Worm (Caenorhabditis elegans): ENCODE data around the gene F56H9.9.
A peak's percentile ranks its signal among the peaks of the same experiment; 100 is the strongest.

Gene F56H9.9

DNA sequence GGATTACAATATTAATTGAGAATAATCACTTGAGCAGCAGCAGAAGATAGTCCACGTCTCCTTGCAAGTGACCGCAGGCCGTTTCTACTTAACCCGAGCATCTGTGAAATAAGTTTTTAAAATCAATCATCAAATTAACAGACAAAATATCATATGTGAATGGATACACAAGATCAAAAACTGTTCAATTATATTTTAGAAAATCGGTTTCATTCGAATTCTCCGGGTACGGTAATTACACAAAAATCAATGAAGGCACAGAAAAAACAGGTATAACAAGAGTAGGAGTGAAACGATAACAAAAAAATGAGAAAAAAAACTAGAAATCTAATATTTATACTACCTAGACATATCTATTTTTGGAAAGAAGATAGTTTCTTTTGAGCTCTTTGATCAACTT, 28.1 kb downstream of the F56H9.9 start, which contains the start of gene mma-1:
mma-1 (minus strand) TSS at position 101 of the 400 bp plus-strand sequence.
- TF ChIP-seq unc-39 (tag; optimal IDR thresholded peaks at IDR 0.05) (no peak), nhr-11 (tag; optimal IDR thresholded peaks at IDR 0.05) (no peak), ceh-9 (tag; optimal IDR thresholded peaks at IDR 0.05) (no peak)

DNA sequence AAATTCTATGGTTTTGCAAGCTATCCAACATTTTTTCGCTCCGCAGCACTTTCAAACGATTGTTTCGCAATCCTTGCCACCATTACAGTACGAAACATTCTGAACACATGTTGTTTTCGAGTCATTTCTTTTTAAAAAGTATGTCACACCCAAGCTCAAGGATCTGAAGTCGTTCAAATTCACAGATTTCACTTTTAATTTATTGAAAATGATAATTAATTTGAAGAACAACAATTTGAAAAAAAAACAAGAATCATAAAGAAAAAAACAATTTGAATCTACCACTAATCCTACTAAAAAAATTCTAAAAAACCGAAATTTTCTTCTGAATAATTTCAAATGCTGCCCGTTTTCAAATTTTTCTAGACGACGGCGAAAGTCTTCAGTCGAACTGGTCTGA, 31.9 kb downstream of the F56H9.9 start, which contains the start of gene C14C10.2:
C14C10.2 (minus strand) TSS at position 101 of the 400 bp plus-strand sequence.
- TF ChIP-seq nhr-25 (tag; optimal IDR thresholded peaks at IDR 0.05) (no peak), ceh-16 (tag; optimal IDR thresholded peaks at IDR 0.05) (no peak), ztf-11 (tag; optimal IDR thresholded peaks at IDR 0.05) (no peak), ztf-4 (tag; optimal IDR thresholded peaks at IDR 0.05) (no peak)

DNA sequence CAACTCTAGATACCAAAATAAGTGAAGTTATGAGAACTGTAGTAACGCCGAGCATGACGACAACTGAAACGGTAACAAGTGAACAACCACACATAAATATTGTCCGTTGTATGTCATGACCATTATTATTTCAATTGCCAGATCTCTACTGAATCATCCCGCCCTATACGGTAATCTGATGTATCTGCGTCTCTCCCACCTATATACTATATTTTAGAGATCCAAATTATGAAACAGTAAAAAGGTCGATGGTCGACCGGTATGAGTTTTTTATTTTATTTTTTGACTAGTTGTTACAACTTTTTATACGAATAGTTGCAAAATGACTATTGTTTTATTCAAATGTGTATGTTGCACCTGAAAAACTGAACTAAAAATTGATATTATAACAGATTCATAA, 33.7 kb downstream of the F56H9.9 start, which contains the start of gene ttr-43:
ttr-43 (minus strand) TSS at position 101 of the 400 bp plus-strand sequence.
- no peak for TF ChIP-seq nhr-11 (tag; optimal IDR thresholded peaks at IDR 0.05)
- no peak for TF ChIP-seq egl-27 (tag; optimal IDR thresholded peaks at IDR 0.05)
- no peak for TF ChIP-seq nhr-237 (tag; optimal IDR thresholded peaks at IDR 0.05)
- TF ChIP-seq ceh-82 (tag; optimal IDR thresholded peaks at IDR 0.05), result no peak

DNA sequence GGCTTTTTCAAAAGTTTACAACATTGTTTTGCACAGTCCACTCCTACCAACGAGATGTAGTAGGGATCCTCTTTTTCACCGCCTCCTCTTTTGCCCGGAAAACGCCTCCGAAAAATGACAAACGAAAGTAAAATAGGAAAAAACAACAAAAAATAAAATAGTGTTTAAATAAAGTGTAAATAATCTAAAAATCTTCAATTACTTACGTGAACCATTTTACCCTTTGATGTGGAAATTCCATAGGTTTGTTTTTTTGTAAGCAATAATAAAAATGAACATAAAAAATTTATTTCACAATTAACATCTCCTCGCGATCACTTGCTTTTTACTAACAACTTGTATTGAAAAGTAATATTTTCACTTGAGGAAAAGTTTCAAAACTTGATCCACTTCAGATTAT, 36.2 kb downstream of the F56H9.9 start, which contains the start of gene C14C10.1:
C14C10.1 (plus strand) TSS at position 301 of the 400 bp plus-strand sequence.
- TF ChIP-seq daf-12 (tag; optimal IDR thresholded peaks at IDR 0.05), result no peak
- no peak for TF ChIP-seq pha-4 (tag; optimal IDR thresholded peaks at IDR 0.05)

DNA sequence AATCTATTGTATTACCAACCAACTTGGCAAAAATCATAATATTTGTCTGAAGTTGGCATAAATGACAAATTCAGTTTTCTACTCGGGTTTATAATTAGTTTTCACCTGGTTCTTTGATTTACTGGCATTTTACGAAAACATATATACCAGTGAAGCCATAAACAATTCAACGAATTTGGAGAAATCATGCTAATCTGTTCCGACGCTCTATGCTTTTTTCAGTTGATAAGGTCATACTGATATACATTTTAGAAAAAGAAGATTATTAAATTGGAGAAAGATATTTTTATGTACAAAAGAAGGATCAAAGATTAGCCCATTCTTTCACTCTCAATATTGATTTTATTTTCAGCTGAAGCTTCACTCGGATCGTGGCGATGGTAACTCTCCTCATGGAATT, 37.5 kb downstream of the F56H9.9 start:
- TF ChIP-seq elt-2 (tag; optimal IDR thresholded peaks at IDR 0.05) (no peak), ztf-4 (tag; optimal IDR thresholded peaks at IDR 0.05) (no peak), ztf-11 (tag; optimal IDR thresholded peaks at IDR 0.05) (no peak), egl-5 (tag; optimal IDR thresholded peaks at IDR 0.05) (no peak), unc-62 (GFP tag; optimal IDR thresholded peaks at IDR 0.05) (no peak), nhr-25 (tag; optimal IDR thresholded peaks at IDR 0.05) (no peak), nhr-11 (tag; optimal IDR thresholded peaks at IDR 0.05) (no peak), pha-4 (tag; optimal IDR thresholded peaks at IDR 0.05) (no peak), nhr-12 (tag; optimal IDR thresholded peaks at IDR 0.05) (no peak), skn-1 (tag; optimal IDR thresholded peaks at IDR 0.05) (no peak)

DNA sequence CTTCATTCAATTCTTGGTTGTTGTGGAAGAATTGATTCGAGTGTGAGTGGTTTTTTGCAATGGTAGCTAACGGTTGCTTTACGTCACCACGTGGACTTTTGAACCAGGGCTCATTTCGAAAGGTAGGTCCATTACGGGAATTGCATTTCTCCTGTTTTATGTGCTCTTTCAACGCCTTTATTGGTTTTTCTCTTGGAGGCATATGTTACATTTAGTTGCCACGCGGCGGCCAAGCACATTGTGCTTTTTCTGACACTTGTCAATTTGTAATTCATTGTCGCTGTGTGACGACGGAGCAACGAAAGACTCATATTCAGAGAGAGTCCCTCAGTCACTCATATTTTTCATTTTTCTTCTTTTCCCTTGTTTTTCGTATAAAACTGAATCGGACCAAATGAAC, 39.5 kb downstream of the F56H9.9 start:
- TF ChIP-seq snpc-4 (tag; optimal IDR thresholded peaks at IDR 0.05), result no peak
- TF ChIP-seq fkh-10 (GFP tag; optimal IDR thresholded peaks at IDR 0.05), result no peak
- TF ChIP-seq nhr-76 (tag; optimal IDR thresholded peaks at IDR 0.05), result no peak
- no peak for TF ChIP-seq egl-27 (tag; optimal IDR thresholded peaks at IDR 0.05)

DNA sequence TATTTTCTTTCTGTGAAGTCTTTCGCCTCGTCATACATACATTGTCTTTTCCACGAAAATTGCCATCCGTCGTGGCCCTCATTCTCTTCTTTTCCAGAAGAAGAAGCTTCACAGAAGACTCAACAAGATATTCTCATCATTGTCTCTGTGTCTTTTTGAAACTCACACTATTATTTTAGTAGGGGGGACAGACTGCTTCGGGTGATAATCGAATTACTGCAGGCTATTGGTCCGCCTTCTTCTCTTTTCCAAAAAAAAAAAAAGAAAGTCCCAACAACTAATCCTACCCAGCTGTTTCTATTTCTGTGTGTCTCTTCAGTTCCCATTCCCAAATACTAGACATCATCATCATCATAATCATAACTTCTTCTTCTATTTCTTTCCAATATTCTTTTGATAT, 40.9 kb downstream of the F56H9.9 start:
- TF ChIP-seq egl-5 (tag; optimal IDR thresholded peaks at IDR 0.05), result peak; percentile 23
- no peak for TF ChIP-seq R02D3.7 (tag; optimal IDR thresholded peaks at IDR 0.05)

DNA sequence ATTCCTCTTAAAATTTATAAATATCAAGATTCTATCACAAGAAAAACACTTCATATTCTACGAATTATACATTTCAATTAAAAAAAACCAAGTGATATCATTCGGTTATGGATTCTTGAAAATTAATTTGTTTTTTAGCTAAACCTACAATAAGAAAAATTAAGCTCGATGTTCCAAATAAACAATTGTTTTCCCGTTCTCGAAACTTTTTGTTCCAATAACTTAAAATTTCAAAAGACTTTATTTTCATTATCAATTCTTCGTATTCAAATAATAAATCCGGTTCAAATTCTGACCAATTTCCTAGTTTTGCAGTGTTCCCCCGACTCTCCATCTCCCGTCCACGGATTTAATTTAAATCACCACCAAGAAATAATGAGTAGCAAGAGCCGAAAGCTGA, 45.0 kb downstream of the F56H9.9 start, which contains the start of gene E02A10.3:
E02A10.3 (plus strand) TSS at position 301 of the 400 bp plus-strand sequence.
- TF ChIP-seq ztf-4 (tag; optimal IDR thresholded peaks at IDR 0.05) (no peak), eor-1 (tag; optimal IDR thresholded peaks at IDR 0.05) (no peak), sea-2 (GFP tag; optimal IDR thresholded peaks at IDR 0.05) (no peak), ama-1 (optimal IDR thresholded peaks at IDR 0.05) (no peak), nhr-12 (tag; optimal IDR thresholded peaks at IDR 0.05) (no peak), aly-2 (tag; optimal IDR thresholded peaks at IDR 0.05) (no peak), unc-62 (GFP tag; optimal IDR thresholded peaks at IDR 0.05) (no peak), pqm-1 (tag; optimal IDR thresholded peaks at IDR 0.05) (no peak), nhr-77 (tag; optimal IDR thresholded peaks at IDR 0.05) (no peak), elt-3 (tag; optimal IDR thresholded peaks at IDR 0.05) (no peak), ZK546.5 (tag; optimal IDR thresholded peaks at IDR 0.05) (no peak), pha-4 (tag; optimal IDR thresholded peaks at IDR 0.05) (no peak), ceh-82 (tag; optimal IDR thresholded peaks at IDR 0.05) (no peak), R02D3.7 (tag; optimal IDR thresholded peaks at IDR 0.05) (no peak), skn-1 (tag; optimal IDR thresholded peaks at IDR 0.05) (no peak), nhr-76 (tag; optimal IDR thresholded peaks at IDR 0.05) (no peak), daf-12 (tag; optimal IDR thresholded peaks at IDR 0.05) (no peak), lin-15B (tag; optimal IDR thresholded peaks at IDR 0.05) (no peak), nhr-28 (tag; optimal IDR thresholded peaks at IDR 0.05) (no peak)

Measured in whole organism, L3 larva.